Fruit fly (Drosophila melanogaster) whole organism, prepupa: ENCODE results near the gene CG9921.

Source experiments
- Blimp-1 ChIP-seq: fragments of 200-800 bp; sonication (Bioruptor generic); optimal IDR thresholded peaks from 3 replicates; lab custom pipeline; 2017; ENCODE audit warnings: missing biosample characterization, missing genetic modification characterization, mild to moderate bottlenecking, moderate library complexity, missing genetic modification reagents
- CG10631 ChIP-seq: fragments of 200-800 bp; sonication (Bioruptor generic); optimal IDR thresholded peaks from 2 replicates; lab custom pipeline; 2016; ENCODE audit warnings: missing biosample characterization, missing genetic modification characterization
- CG11762 ChIP-seq: fragments of 200-800 bp; sonication (Bioruptor generic); optimal IDR thresholded peaks from 3 replicates; lab custom pipeline; 2016; ENCODE audit warnings: missing biosample characterization, missing genetic modification characterization; ENCODE audit not compliant: insufficient read depth
- CG16779 ChIP-seq: fragments of 200-800 bp; sonication (Bioruptor generic); optimal IDR thresholded peaks from 3 replicates; lab custom pipeline; 2017; ENCODE audit warnings: missing biosample characterization, mild to moderate bottlenecking, missing genetic modification characterization
- CG3032 ChIP-seq: fragments of 200-800 bp; optimal IDR thresholded peaks from 2 replicates; lab custom pipeline; 2019; ENCODE audit warnings: missing biosample characterization, mild to moderate bottlenecking, missing genetic modification characterization, moderate library complexity
- CG31627 ChIP-seq: fragments of 200-800 bp; sonication (Bioruptor generic); optimal IDR thresholded peaks from 3 replicates; lab custom pipeline; 2016; ENCODE audit warnings: missing biosample characterization, missing genetic modification characterization
- CG32006 ChIP-seq: fragments of 200-800 bp; sonication (Bioruptor generic); optimal IDR thresholded peaks from 3 replicates; lab custom pipeline; 2017; ENCODE audit warnings: missing biosample characterization, mild to moderate bottlenecking, missing genetic modification characterization
- CG34406 ChIP-seq: fragments of 200-800 bp; sonication (Bioruptor generic); optimal IDR thresholded peaks from 3 replicates; lab custom pipeline; 2016; ENCODE audit warnings: missing biosample characterization, missing genetic modification characterization
- CG3919 ChIP-seq: fragments of 200-800 bp; sonication (Bioruptor generic); optimal IDR thresholded peaks from 3 replicates; lab custom pipeline; 2016; ENCODE audit warnings: missing biosample characterization, missing genetic modification characterization
- CG6276 ChIP-seq: fragments of 200-800 bp; sonication (Bioruptor generic); optimal IDR thresholded peaks from 2 replicates; lab custom pipeline; 2017; ENCODE audit warnings: missing biosample characterization, mild to moderate bottlenecking, missing genetic modification characterization
- CG6792 ChIP-seq: fragments of 200-800 bp; sonication (Bioruptor generic); optimal IDR thresholded peaks from 3 replicates; lab custom pipeline; 2016; ENCODE audit warnings: missing biosample characterization, missing genetic modification characterization
- CG6854 ChIP-seq: fragments of 200-800 bp; sonication (Bioruptor generic); optimal IDR thresholded peaks from 2 replicates; lab custom pipeline; 2017; ENCODE audit warnings: missing biosample characterization, mild to moderate bottlenecking, missing genetic modification characterization
- CG8119 ChIP-seq: fragments of 200-800 bp; sonication (Bioruptor generic); IDR thresholded peaks from 3 replicates; pipeline ENCODE4 v1.3.6; 2022; ENCODE audit warnings: missing biosample characterization, missing genetic modification characterization
- CG8319 ChIP-seq: fragments of 200-800 bp; sonication (Bioruptor generic); optimal IDR thresholded peaks from 3 replicates; lab custom pipeline; 2016; ENCODE audit warnings: missing biosample characterization, missing genetic modification characterization
- CG8632 ChIP-seq: fragments of 200-800 bp; sonication (Bioruptor generic); optimal IDR thresholded peaks from 3 replicates; lab custom pipeline; 2016; ENCODE audit warnings: missing biosample characterization, missing genetic modification characterization
- Eip78C ChIP-seq: fragments of 200-800 bp; sonication (Bioruptor generic); peaks from one replicate; lab custom pipeline; 2016; ENCODE audit warnings: missing biosample characterization, missing genetic modification characterization
- Ets21C ChIP-seq: fragments of 200-800 bp; sonication (Bioruptor generic); optimal IDR thresholded peaks from 3 replicates; lab custom pipeline; 2016; ENCODE audit warnings: missing biosample characterization, missing genetic modification characterization
- Gug ChIP-seq: fragments of 200-800 bp; sonication (Bioruptor generic); IDR thresholded peaks from 2 replicates; pipeline ENCODE4 v1.3.6; 2022; ENCODE audit warnings: missing biosample characterization, missing genetic modification characterization
- Hr39 ChIP-seq: fragments of 200-800 bp; sonication (Bioruptor generic); optimal IDR thresholded peaks from 2 replicates; lab custom pipeline; 2016; ENCODE audit warnings: missing biosample characterization, missing genetic modification characterization
- Met ChIP-seq: fragments of 200-800 bp; sonication (Bioruptor generic); optimal IDR thresholded peaks from 3 replicates; lab custom pipeline; 2016; ENCODE audit warnings: missing biosample characterization, missing genetic modification characterization
- Sox15 ChIP-seq: fragments of 200-800 bp; sonication (Bioruptor generic); optimal IDR thresholded peaks from 3 replicates; lab custom pipeline; 2016; ENCODE audit warnings: missing biosample characterization, missing genetic modification characterization
- acj6 ChIP-seq: fragments of 200-800 bp; sonication (Bioruptor generic); optimal IDR thresholded peaks from 3 replicates; lab custom pipeline; 2016; ENCODE audit warnings: missing biosample characterization, missing genetic modification characterization
- cyc ChIP-seq: fragments of 200-800 bp; sonication (Bioruptor generic); optimal IDR thresholded peaks from 3 replicates; lab custom pipeline; 2016; ENCODE audit warnings: missing biosample characterization, missing genetic modification characterization
- dac ChIP-seq: fragments of 200-800 bp; sonication (Bioruptor generic); optimal IDR thresholded peaks from 2 replicates; lab custom pipeline; 2017; ENCODE audit warnings: missing biosample characterization, mild to moderate bottlenecking, missing genetic modification characterization
- dsx ChIP-seq: fragments of 200-800 bp; optimal IDR thresholded peaks from 3 replicates; lab custom pipeline; 2019; ENCODE audit warnings: missing biosample characterization, mild to moderate bottlenecking, missing genetic modification characterization, moderate library complexity; ENCODE audit not compliant: poor library complexity, severe bottlenecking
- eg ChIP-seq: fragments of 200-800 bp; sonication (Bioruptor generic); IDR thresholded peaks from 3 replicates; pipeline ENCODE4 v1.3.6; 2022; ENCODE audit warnings: missing biosample characterization, missing genetic modification characterization
- esn ChIP-seq: fragments of 200-800 bp; sonication (Bioruptor generic); optimal IDR thresholded peaks from 2 replicates; lab custom pipeline; 2016; ENCODE audit warnings: missing biosample characterization, mild to moderate bottlenecking, missing genetic modification characterization, moderate library complexity
- fd59A ChIP-seq: fragments of 200-800 bp; sonication (Bioruptor generic); optimal IDR thresholded peaks from 2 replicates; lab custom pipeline; 2017; ENCODE audit warnings: missing biosample characterization, mild to moderate bottlenecking, missing genetic modification characterization, missing genetic modification reagents
- fd85E ChIP-seq: fragments of 200-800 bp; sonication (Bioruptor generic); optimal IDR thresholded peaks from 3 replicates; lab custom pipeline; 2016; ENCODE audit warnings: missing biosample characterization, missing genetic modification characterization
- fkh ChIP-seq: fragments of 200-800 bp; sonication (Bioruptor generic); optimal IDR thresholded peaks from 3 replicates; lab custom pipeline; 2017; ENCODE audit warnings: missing biosample characterization, mild to moderate bottlenecking, missing genetic modification characterization, moderate library complexity
- lz ChIP-seq: fragments of 200-800 bp; sonication (Bioruptor generic); optimal IDR thresholded peaks from 3 replicates; lab custom pipeline; 2016; ENCODE audit warnings: missing biosample characterization, missing genetic modification characterization
- pdm3 ChIP-seq: fragments of 200-800 bp; sonication (Bioruptor generic); optimal IDR thresholded peaks from 3 replicates; lab custom pipeline; 2016; ENCODE audit warnings: missing biosample characterization, missing genetic modification characterization
- salr ChIP-seq, 2 experiments: fragments of 200-800 bp; sonication (Bioruptor generic); optimal IDR thresholded peaks; 3 replicates each; lab custom pipeline; 2016 to 2018; ENCODE audit warnings: missing biosample characterization in 2 of 2, missing genetic modification characterization in 2 of 2, mild to moderate bottlenecking in 1 of 2
- svp ChIP-seq: fragments of 200-800 bp; sonication (Bioruptor generic); peaks from one replicate; lab custom pipeline; 2016; ENCODE audit warnings: missing biosample characterization, missing genetic modification characterization
- topi ChIP-seq: fragments of 200-800 bp; sonication (Bioruptor generic); optimal IDR thresholded peaks from 3 replicates; lab custom pipeline; 2016; ENCODE audit warnings: missing biosample characterization, missing genetic modification characterization
- vri ChIP-seq: fragments of 200-800 bp; sonication (Bioruptor generic); optimal IDR thresholded peaks from 3 replicates; lab custom pipeline; 2016; ENCODE audit warnings: missing biosample characterization, mild to moderate bottlenecking, missing genetic modification characterization

Gene CG9921

dm6 chrX:16309764-16310163 is 23.6 kb downstream of the CG9921 start:
- TF ChIP-seq CG6854 (GFP tag; lab: Kevin White, UChicago) (no peak), CG31627 (GFP tag; lab: Kevin White, UChicago) (no peak), fd59A (GFP tag; lab: Kevin White, UChicago) (no peak), topi (GFP tag; lab: Kevin White, UChicago) (no peak), Ets21C (GFP tag; lab: Kevin White, UChicago) (no peak), CG32006 (no peak), dsx (GFP tag; lab: Kevin White, UChicago) (no peak), cyc (GFP tag; lab: Kevin White, UChicago) (no peak), eg (no peak), lz (GFP tag; lab: Kevin White, UChicago) (no peak), fd85E (no peak), CG3919 (GFP tag; lab: Kevin White, UChicago) (no peak), acj6 (no peak), Gug (GFP tag; lab: Robert Waterston, UW) (no peak), CG16779 (tag; lab: Kevin White, UChicago) (no peak)

dm6 chrX:16308953-16309352 is 24.4 kb downstream of the CG9921 start:
- TF ChIP-seq topi (GFP tag; lab: Kevin White, UChicago) (no peak), salr (GFP tag; optimal IDR thresholded peaks at IDR 0.05; lab: Kevin White, UChicago) (no peak), fd85E (no peak), fkh (GFP tag; lab: Kevin White, UChicago) (peak; percentile 17), CG16779 (tag; lab: Kevin White, UChicago) (no peak), Sox15 (no peak), Met (GFP tag; lab: Kevin White, UChicago) (no peak), Eip78C (peak; percentile 36), CG34406 (GFP tag; lab: Kevin White, UChicago) (no peak)

- TF ChIP-seq Eip78C (peak; percentile 8), CG31627 (GFP tag; lab: Kevin White, UChicago) (no peak), svp (peak; percentile 81), Blimp-1 (GFP tag; lab: Kevin White, UChicago) (no peak)
Measured at dm6 chrX:16308310-16308918, 25.0 kb downstream of the CG9921 start, which contains the start of gene Had1. Had1 (minus strand) TSS chrX:16308667.

dm6 chrX:16303636-16304035 is 29.8 kb downstream of the CG9921 start, which contains the start of gene CG3679:
CG3679 (plus strand) TSS chrX:16303870.
- TF ChIP-seq CG3032 (tag; lab: Kevin White, UChicago) (peak; percentile 7), Met (GFP tag; lab: Kevin White, UChicago) (no peak)

- no peak for TF ChIP-seq dac (GFP tag; lab: Kevin White, UChicago)
- TF ChIP-seq CG6792: no peak
- TF ChIP-seq Hr39 (GFP tag; lab: Kevin White, UChicago): no peak
- TF ChIP-seq fkh (GFP tag; lab: Kevin White, UChicago): no peak
- no peak for TF ChIP-seq cyc (GFP tag; lab: Kevin White, UChicago)
- TF ChIP-seq Gug (GFP tag; lab: Robert Waterston, UW): no peak
- no peak for TF ChIP-seq vri
- TF ChIP-seq CG8319 (GFP tag; lab: Kevin White, UChicago): no peak
- no peak for TF ChIP-seq CG11762 (GFP tag; lab: Kevin White, UChicago)
- no peak for TF ChIP-seq esn
- TF ChIP-seq pdm3 (GFP tag; lab: Kevin White, UChicago): no peak
- TF ChIP-seq CG10631 (GFP tag; lab: Kevin White, UChicago): no peak
- TF ChIP-seq lz (GFP tag; lab: Kevin White, UChicago): no peak
- TF ChIP-seq CG8632 (GFP tag; lab: Kevin White, UChicago): no peak
- TF ChIP-seq CG32006: no peak
- TF ChIP-seq CG6276 (GFP tag; lab: Kevin White, UChicago): no peak
- TF ChIP-seq CG8119: no peak
- no peak for TF ChIP-seq svp
- TF ChIP-seq, all 60 proteins: peak for 0
Measured at dm6 chrX:16297618-16298017, 35.8 kb downstream of the CG9921 start, which contains the start of gene ERp44. ERp44 (minus strand) TSS chrX:16297718.
